Fruit fly (Drosophila melanogaster) whole organism, prepupa: ENCODE measurements around the gene Spn38F.

Experiments
- CG10669 ChIP-seq: fragments of 200-800 bp; sonication (Bioruptor generic); optimal IDR thresholded peaks from 3 replicates; lab custom pipeline; 2018; ENCODE audit warnings: missing biosample characterization, mild to moderate bottlenecking, missing genetic modification characterization, moderate library complexity
- CG11902 ChIP-seq: fragments of 200-800 bp; sonication (Bioruptor generic); optimal IDR thresholded peaks from 3 replicates; lab custom pipeline; 2016; ENCODE audit warnings: missing biosample characterization, missing genetic modification characterization
- CG7368 ChIP-seq: fragments of 200-800 bp; sonication (Bioruptor generic); optimal IDR thresholded peaks from 3 replicates; lab custom pipeline; 2016; ENCODE audit warnings: missing biosample characterization, missing genetic modification characterization
- Eip75B ChIP-seq: fragments of 200-800 bp; sonication (Bioruptor generic); optimal IDR thresholded peaks from 3 replicates; lab custom pipeline; 2016; ENCODE audit warnings: missing biosample characterization, missing genetic modification characterization
- Ets21C ChIP-seq: fragments of 200-800 bp; sonication (Bioruptor generic); optimal IDR thresholded peaks from 3 replicates; lab custom pipeline; 2016; ENCODE audit warnings: missing biosample characterization, missing genetic modification characterization
- Gug ChIP-seq: fragments of 200-800 bp; sonication (Bioruptor generic); IDR thresholded peaks from 2 replicates; pipeline ENCODE4 v1.3.6; 2022; ENCODE audit warnings: missing biosample characterization, missing genetic modification characterization
- Hr39 ChIP-seq: fragments of 200-800 bp; sonication (Bioruptor generic); optimal IDR thresholded peaks from 2 replicates; lab custom pipeline; 2016; ENCODE audit warnings: missing biosample characterization, missing genetic modification characterization
- OdsH ChIP-seq: fragments of 200-800 bp; sonication (Bioruptor generic); optimal IDR thresholded peaks from 3 replicates; lab custom pipeline; 2016; ENCODE audit warnings: missing biosample characterization, missing genetic modification characterization
- Sox15 ChIP-seq: fragments of 200-800 bp; sonication (Bioruptor generic); optimal IDR thresholded peaks from 3 replicates; lab custom pipeline; 2016; ENCODE audit warnings: missing biosample characterization, missing genetic modification characterization
- fkh ChIP-seq: fragments of 200-800 bp; sonication (Bioruptor generic); optimal IDR thresholded peaks from 3 replicates; lab custom pipeline; 2017; ENCODE audit warnings: missing biosample characterization, mild to moderate bottlenecking, missing genetic modification characterization, moderate library complexity
- salr ChIP-seq, 2 experiments: fragments of 200-800 bp; sonication (Bioruptor generic); optimal IDR thresholded peaks; 3 replicates each; lab custom pipeline; 2016 to 2018; ENCODE audit warnings: missing biosample characterization in 2 of 2, missing genetic modification characterization in 2 of 2, mild to moderate bottlenecking in 1 of 2

DNA sequence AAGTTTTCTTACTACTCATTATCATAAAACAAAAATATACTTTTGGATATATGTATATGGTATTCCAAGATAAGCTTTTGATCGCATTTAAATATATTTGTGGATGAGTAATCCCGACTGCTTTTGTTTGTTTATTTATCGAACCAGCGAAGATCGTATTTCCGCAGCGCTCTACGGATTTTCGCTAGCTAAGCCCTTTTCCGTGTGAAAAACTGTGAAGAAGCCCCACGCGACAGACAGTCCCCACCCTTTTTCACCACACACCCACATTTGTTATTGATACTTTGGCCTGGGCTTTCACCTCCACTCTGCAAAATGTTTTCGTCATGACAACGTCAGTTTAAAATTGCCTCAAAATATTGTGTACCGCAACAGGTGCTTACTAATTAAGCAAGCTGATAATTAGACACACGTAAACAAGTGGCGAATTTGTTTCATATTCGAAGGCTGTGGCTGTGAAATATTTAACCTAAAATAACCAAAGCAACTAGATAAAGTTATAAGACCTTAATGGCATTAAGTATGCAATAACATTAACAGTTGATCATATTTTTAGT, 44.7 kb downstream of the Spn38F start:
- TF ChIP-seq Sox15 (no peak), Eip75B (no peak), Ets21C (GFP tag; lab: Kevin White, UChicago) (no peak), CG10669 (GFP tag; lab: Kevin White, UChicago) (no peak), salr (GFP tag; optimal IDR thresholded peaks at IDR 0.05; lab: Kevin White, UChicago) (no peak), Hr39 (GFP tag; lab: Kevin White, UChicago) (no peak), fkh (GFP tag; lab: Kevin White, UChicago) (no peak), Gug (no peak), OdsH (GFP tag; lab: Kevin White, UChicago) (no peak), CG7368 (no peak), CG11902 (no peak)
